Worm (Caenorhabditis elegans) whole organism, early embryonic: ENCODE measurements around the gene T03F6.10.

Source experiments
- B0310.2 ChIP-seq: sonication (generic microtip); optimal IDR thresholded peaks from 2 replicates; lab custom pipeline; 2016; ENCODE audit warnings: mild to moderate bottlenecking, missing genetic modification characterization, missing compliant biosample characterization
- F13C5.2 ChIP-seq: sonication (generic microtip); optimal IDR thresholded peaks from 2 replicates; lab custom pipeline; 2017; ENCODE audit warnings: mild to moderate bottlenecking, missing genetic modification characterization, inconsistent platforms, missing compliant biosample characterization
- aly-1 ChIP-seq: sonication (generic microtip); optimal IDR thresholded peaks from 2 replicates; lab custom pipeline; 2016; ENCODE audit warnings: missing genetic modification characterization, missing compliant biosample characterization
- ama-1 ChIP-seq: fragments of 150-350 bp; optimal IDR thresholded peaks from 2 replicates; lab custom pipeline; 2014
- ceh-13 ChIP-seq: fragments of 200-800 bp; sonication (Bioruptor generic); optimal IDR thresholded peaks from 2 replicates; lab custom pipeline; 2018; ENCODE audit warnings: mild to moderate bottlenecking, missing genetic modification characterization, missing compliant biosample characterization
- ceh-36 ChIP-seq: sonication (generic microtip); optimal IDR thresholded peaks from 2 replicates; lab custom pipeline; 2016; ENCODE audit warnings: missing genetic modification characterization, inconsistent platforms, missing compliant biosample characterization
- ets-7 ChIP-seq: sonication (generic microtip); optimal IDR thresholded peaks from 2 replicates; lab custom pipeline; 2016; ENCODE audit warnings: missing genotype, missing genetic modification characterization, missing compliant biosample characterization
- flt-1 ChIP-seq: fragments of 200-800 bp; sonication (Bioruptor generic); IDR thresholded peaks from 2 replicates; pipeline ENCODE4 v1.3.6; 2022; ENCODE audit warnings: missing genetic modification characterization, missing compliant biosample characterization
- hmbx-1 ChIP-seq: sonication (generic microtip); optimal IDR thresholded peaks from 2 replicates; lab custom pipeline; 2016; ENCODE audit warnings: mild to moderate bottlenecking, missing genetic modification characterization, missing compliant biosample characterization
- hmg-4 ChIP-seq: fragments of 200-800 bp; sonication (Bioruptor generic); optimal IDR thresholded peaks from 2 replicates; lab custom pipeline; 2018; ENCODE audit warnings: mild to moderate bottlenecking, missing genetic modification characterization, missing compliant biosample characterization
- hnd-1 ChIP-seq: sonication (generic microtip); optimal IDR thresholded peaks from 2 replicates; lab custom pipeline; 2016; ENCODE audit warnings: missing genetic modification characterization, missing compliant biosample characterization
- pes-1 ChIP-seq: fragments of 200-800 bp; sonication (Bioruptor generic); IDR thresholded peaks from 2 replicates; pipeline ENCODE4 v1.3.6; 2022; ENCODE audit warnings: missing genetic modification reagents, missing genetic modification characterization, missing compliant biosample characterization
- scrt-1 ChIP-seq: fragments of 200-800 bp; sonication (Bioruptor generic); IDR thresholded peaks from 2 replicates; pipeline ENCODE4 v1.3.6; 2022; ENCODE audit warnings: missing genetic modification characterization, missing compliant biosample characterization
- sea-1 ChIP-seq: fragments of 200-800 bp; sonication (Bioruptor generic); conservative IDR thresholded peaks from 2 replicates; pipeline ENCODE4 v1.3.6; 2022; ENCODE audit warnings: missing genetic modification characterization, missing compliant biosample characterization
- tbx-11 ChIP-seq: fragments of 200-800 bp; sonication (Bioruptor generic); IDR thresholded peaks from 2 replicates; pipeline ENCODE4 v1.3.6; 2022; ENCODE audit warnings: missing genetic modification characterization, missing compliant biosample characterization
- tbx-37 ChIP-seq: fragments of 200-800 bp; sonication (Bioruptor generic); conservative IDR thresholded peaks from 2 replicates; pipeline ENCODE4 v1.3.6; 2022; ENCODE audit warnings: missing genetic modification reagents, missing genetic modification characterization, missing compliant biosample characterization
- tra-4 ChIP-seq: sonication (generic microtip); optimal IDR thresholded peaks from 2 replicates; lab custom pipeline; 2017; ENCODE audit warnings: missing genetic modification characterization, missing compliant biosample characterization

The T03F6.10 gene

DNA sequence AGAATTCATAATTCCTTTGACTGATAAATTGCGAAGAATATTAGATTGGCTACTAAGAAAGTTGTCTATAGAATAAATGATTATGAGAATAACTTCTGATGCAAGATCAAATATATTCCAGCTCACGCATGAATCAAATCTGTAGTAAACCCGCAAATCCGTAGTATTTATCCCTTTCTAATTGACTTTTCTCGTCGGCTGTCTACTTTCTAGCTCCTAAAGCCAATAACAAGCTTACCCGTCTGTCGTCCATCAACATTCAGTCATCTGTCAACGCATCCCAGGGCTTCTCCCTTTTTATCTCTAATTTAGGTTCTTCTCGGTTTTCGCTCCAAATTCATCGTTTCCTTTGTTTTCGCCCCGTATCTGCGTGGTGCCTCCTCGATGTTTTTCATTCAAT is 29.3 kb downstream of the T03F6.10 start:
- no peak for TF ChIP-seq ets-7 (tag; lab: Kevin White, UChicago)
- no peak for TF ChIP-seq tbx-11 (GFP tag; lab: Robert Waterston, UW)
- TF ChIP-seq ceh-13 (GFP tag; lab: Kevin White, UChicago), result no peak

DNA sequence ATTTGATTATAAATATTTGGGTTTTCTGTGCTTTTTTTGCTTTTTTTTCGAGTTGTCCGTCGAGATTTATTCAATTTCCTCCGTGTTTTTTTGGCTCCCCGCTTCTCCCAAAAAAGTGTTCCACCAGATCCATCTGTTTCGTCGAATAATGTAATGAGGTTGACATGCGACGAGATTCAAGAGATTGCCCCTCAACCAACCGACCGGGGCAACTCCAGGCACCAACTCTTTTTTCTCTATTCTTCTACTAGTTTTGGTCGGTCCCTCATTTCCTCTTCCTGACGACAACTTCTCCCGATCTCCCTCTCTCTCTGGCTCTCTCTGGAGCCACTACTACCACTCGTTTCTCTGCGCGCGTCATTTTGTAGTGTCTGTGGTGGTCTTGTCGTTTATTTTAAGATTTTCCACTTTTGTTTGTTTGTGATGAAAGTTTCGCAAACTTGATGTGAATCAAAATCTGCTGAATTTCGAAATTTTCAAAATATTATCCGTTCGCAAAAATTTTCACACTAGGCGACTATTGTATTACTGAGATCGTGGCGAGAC is 30.3 kb downstream of the T03F6.10 start:
- TF ChIP-seq ceh-36 (tag; lab: Kevin White, UChicago) (no peak), ets-7 (tag; lab: Kevin White, UChicago) (no peak), pes-1 (no peak), tra-4 (tag; lab: Kevin White, UChicago) (no peak), flt-1 (GFP tag; lab: Robert Waterston, UW) (no peak), B0310.2 (tag; lab: Kevin White, UChicago) (no peak), hmg-4 (GFP tag; lab: Kevin White, UChicago) (no peak), F13C5.2 (tag; lab: Kevin White, UChicago) (no peak), tbx-11 (GFP tag; lab: Robert Waterston, UW) (no peak)

DNA sequence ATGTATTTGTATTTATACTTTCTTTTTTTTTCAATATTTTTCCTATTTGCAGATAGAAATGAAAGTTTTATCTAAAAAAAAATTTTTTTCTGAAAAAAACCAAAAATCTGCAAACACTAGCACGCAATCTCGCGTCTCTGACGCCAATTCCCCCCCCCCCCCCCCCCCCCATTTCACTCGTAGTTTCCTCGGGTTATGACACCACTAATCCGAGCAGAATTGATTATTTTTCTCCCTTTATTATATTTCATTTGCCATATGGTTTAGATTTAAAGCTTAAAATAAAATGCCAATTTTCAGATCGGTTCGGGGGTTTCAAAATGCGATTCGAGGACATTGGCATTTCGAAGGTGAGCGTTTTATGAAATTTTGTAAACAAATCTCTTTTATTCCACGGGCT is 31.4 kb downstream of the T03F6.10 start, which contains the start of gene mtm-6:
Gene mtm-6, plus strand, starts transcription at position 301 of the 400 bp plus-strand sequence.
- no peak for TF ChIP-seq tbx-37 (GFP tag; lab: Robert Waterston, UW)
- no peak for TF ChIP-seq ama-1
- no peak for TF ChIP-seq pes-1
- TF ChIP-seq hmbx-1 (tag; lab: Kevin White, UChicago), result no peak
- no peak for TF ChIP-seq tra-4 (tag; lab: Kevin White, UChicago)
- no peak for TF ChIP-seq flt-1 (GFP tag; lab: Robert Waterston, UW)
- TF ChIP-seq B0310.2 (tag; lab: Kevin White, UChicago), result no peak
- no peak for TF ChIP-seq aly-1
- no peak for TF ChIP-seq hmg-4 (GFP tag; lab: Kevin White, UChicago)
- TF ChIP-seq sea-1 (GFP tag; lab: Robert Waterston, UW), result no peak
- TF ChIP-seq F13C5.2 (tag; lab: Kevin White, UChicago), result no peak
- TF ChIP-seq ets-7 (tag; lab: Kevin White, UChicago), result no peak
- no peak for TF ChIP-seq tbx-11 (GFP tag; lab: Robert Waterston, UW)
- TF ChIP-seq hnd-1, result no peak
- TF ChIP-seq ceh-13 (GFP tag; lab: Kevin White, UChicago), result no peak
- TF ChIP-seq scrt-1, result no peak
- no peak for TF ChIP-seq ceh-36 (tag; lab: Kevin White, UChicago)

DNA sequence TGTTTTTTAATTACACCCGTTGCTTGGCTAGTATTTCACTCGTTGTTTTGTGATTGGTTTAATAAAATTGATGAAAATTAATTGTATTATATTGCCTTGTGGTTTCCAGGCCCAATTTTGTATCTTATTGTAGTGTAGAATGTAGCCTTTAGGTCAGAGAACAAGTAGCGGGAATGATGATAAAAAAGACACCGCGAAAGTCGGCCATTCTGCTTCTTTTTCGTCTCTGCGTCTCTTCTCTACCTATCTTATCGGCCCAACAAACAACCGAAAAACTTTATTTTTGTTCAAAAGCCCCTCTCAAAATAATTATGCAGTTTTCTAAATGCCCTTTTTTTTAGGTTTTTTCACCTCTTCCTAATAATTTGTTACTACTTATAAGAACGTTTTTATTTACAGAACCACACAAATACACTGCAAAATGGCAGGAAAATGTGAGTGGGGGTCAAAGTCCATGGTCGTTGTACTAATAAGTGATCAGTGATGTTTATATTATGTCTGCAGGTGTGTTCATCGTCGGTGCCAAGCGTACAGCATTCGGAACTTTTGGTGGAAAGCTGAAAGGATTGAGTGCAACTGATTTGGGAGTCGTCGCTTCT is 33.5 kb downstream of the T03F6.10 start, which contains the start of gene acaa-2:
Gene acaa-2, plus strand, starts transcription at position 400 of the 599 bp plus-strand sequence.
- TF ChIP-seq tbx-11 (GFP tag; lab: Robert Waterston, UW), result no peak
- no peak for TF ChIP-seq tbx-37 (GFP tag; lab: Robert Waterston, UW)
- no peak for TF ChIP-seq sea-1 (GFP tag; lab: Robert Waterston, UW)
- TF ChIP-seq ets-7 (tag; lab: Kevin White, UChicago), result no peak
- no peak for TF ChIP-seq pes-1
- no peak for TF ChIP-seq hmg-4 (GFP tag; lab: Kevin White, UChicago)
- TF ChIP-seq scrt-1, result no peak
- no peak for TF ChIP-seq hnd-1

DNA sequence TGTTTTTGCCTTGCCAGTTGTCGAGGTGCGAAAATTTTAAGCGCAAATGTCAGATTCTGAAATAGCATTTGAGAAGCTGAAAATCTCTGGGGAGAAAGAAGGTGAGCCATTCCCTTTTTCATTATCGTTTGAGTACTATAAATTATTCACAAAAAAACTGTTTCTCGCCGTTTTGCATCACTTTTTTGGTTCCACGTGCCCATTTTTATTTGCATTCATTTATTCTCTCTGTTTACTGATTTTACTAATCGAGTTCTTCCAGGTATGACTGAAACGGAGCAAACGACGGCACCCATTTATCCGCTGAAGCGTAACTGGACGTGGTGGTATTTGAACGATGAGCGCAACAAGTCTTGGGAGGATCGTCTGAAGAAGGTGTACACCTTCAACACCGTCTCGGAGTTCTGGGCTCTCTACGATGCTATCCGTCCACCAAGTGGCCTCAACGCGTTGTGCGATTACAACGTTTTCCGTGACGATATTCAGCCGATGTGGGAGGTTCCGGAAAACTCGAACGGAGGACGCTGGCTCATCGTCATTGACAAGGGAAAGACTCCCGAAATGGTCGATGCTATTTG is 34.5 kb downstream of the T03F6.10 start:
- TF ChIP-seq F13C5.2 (tag; lab: Kevin White, UChicago), result no peak
- TF ChIP-seq ceh-13 (GFP tag; lab: Kevin White, UChicago), result no peak
- TF ChIP-seq hmbx-1 (tag; lab: Kevin White, UChicago), result no peak
- TF ChIP-seq aly-1, result no peak
- TF ChIP-seq ama-1, result no peak
- no peak for TF ChIP-seq ets-7 (tag; lab: Kevin White, UChicago)
- TF ChIP-seq B0310.2 (tag; lab: Kevin White, UChicago), result no peak
- no peak for TF ChIP-seq ceh-36 (tag; lab: Kevin White, UChicago)

DNA sequence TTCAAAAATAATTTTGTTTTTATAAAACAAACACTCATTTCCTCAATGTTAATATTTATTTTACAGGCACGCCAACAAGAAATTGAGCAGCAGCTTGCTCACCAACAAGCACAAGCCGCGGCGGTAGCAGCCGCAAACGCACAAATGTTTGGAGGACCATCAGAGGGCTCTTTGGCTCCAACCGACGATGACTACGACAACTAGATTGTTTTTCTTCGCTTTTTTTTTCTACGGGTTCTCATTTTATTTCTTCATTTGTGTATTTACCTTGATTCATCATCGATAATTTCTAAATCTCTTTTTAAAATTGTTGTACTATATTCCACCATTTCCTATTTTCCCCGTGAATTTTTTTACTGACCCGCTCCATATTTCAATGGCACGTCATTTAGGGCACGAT is 35.0 kb downstream of the T03F6.10 start, which contains the start of gene ife-1:
Gene ife-1, plus strand, starts transcription at position 301 of the 400 bp plus-strand sequence.
- no peak for TF ChIP-seq tbx-37 (GFP tag; lab: Robert Waterston, UW)
- TF ChIP-seq ama-1, result no peak
- no peak for TF ChIP-seq scrt-1
- TF ChIP-seq ceh-36 (tag; lab: Kevin White, UChicago), result no peak
- TF ChIP-seq hnd-1, result no peak
- TF ChIP-seq hmbx-1 (tag; lab: Kevin White, UChicago), result no peak
- no peak for TF ChIP-seq sea-1 (GFP tag; lab: Robert Waterston, UW)
- TF ChIP-seq tbx-11 (GFP tag; lab: Robert Waterston, UW), result no peak
- TF ChIP-seq tra-4 (tag; lab: Kevin White, UChicago), result no peak
- no peak for TF ChIP-seq hmg-4 (GFP tag; lab: Kevin White, UChicago)
- no peak for TF ChIP-seq F13C5.2 (tag; lab: Kevin White, UChicago)
- TF ChIP-seq flt-1 (GFP tag; lab: Robert Waterston, UW), result no peak
- no peak for TF ChIP-seq pes-1
- no peak for TF ChIP-seq B0310.2 (tag; lab: Kevin White, UChicago)
- TF ChIP-seq ets-7 (tag; lab: Kevin White, UChicago), result no peak
- TF ChIP-seq aly-1, result no peak
- TF ChIP-seq ceh-13 (GFP tag; lab: Kevin White, UChicago), result no peak

DNA sequence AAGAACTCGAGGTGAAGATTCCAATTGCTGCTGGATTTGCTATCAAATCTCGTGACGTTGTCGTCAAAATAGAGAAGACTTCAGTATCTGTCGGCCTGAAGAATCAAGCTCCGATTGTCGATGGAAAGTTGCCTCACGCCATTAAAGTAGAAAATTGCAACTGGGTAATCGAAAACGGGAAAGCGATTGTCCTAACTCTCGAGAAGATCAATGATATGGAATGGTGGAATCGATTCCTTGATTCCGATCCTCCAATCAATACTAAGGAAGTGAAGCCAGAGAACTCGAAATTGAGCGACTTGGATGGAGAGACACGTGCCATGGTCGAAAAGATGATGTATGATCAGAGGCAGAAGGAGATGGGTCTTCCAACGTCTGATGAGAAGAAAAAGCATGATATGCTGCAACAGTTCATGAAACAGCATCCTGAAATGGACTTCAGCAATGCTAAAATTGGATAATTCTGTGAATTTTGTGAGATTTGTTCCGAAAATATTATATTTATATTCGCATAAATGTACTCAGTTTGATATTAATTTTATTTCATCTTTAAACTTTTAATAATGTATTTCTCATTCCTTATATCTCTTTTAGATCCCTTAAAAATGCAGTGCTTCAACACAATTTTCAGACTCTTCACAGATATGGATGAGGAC is 35.9 kb downstream of the T03F6.10 start, which contains the start of gene dro-1:
Gene dro-1, plus strand, starts transcription at position 606 of the 656 bp plus-strand sequence.
- TF ChIP-seq ama-1 (no peak), ceh-13 (GFP tag; lab: Kevin White, UChicago) (no peak), hmg-4 (GFP tag; lab: Kevin White, UChicago) (no peak), sea-1 (GFP tag; lab: Robert Waterston, UW) (no peak), ets-7 (tag; lab: Kevin White, UChicago) (no peak), B0310.2 (tag; lab: Kevin White, UChicago) (no peak), tra-4 (tag; lab: Kevin White, UChicago) (no peak), tbx-37 (GFP tag; lab: Robert Waterston, UW) (no peak), hnd-1 (no peak), aly-1 (no peak), scrt-1 (no peak), pes-1 (no peak), tbx-11 (GFP tag; lab: Robert Waterston, UW) (no peak), F13C5.2 (tag; lab: Kevin White, UChicago) (no peak), ceh-36 (tag; lab: Kevin White, UChicago) (no peak), flt-1 (GFP tag; lab: Robert Waterston, UW) (no peak), hmbx-1 (tag; lab: Kevin White, UChicago) (no peak)
